Worm (Caenorhabditis elegans): Measurements from ENCODE around the gene pho-1.

pho-1 gene

DNA sequence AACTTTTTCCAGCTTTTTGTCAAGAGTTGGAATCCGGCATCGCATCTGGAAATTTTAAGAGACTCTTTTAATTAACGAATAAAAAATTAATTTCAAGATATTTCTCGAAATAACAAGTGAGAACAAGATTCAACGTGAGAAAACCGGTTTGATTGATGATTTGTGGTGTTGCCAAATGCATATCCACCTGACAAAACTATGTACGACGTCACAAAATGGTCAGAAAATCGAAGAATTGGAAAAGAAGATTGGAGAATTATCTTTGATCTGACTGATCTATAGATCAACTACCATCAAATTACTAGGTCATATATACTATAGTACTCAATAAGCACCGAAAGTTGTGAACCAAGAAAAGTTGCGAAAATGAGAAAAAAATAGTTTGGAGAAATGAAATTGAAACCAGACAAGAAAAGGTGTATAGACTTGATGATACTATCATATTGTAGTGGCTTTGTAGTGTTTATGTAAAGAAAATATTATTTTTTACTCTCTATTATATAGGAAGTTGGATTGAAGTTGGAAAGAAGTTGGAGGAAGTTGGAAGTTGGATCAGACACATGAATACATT lies 11.2 kb upstream of the pho-1 start, which contains the start of gene ptr-6:
Gene ptr-6 (minus strand): TSS at position 47 of the 571 bp plus-strand sequence.
- TF ChIP-seq nhr-28 (tag; optimal IDR thresholded peaks at IDR 0.05) (no peak), jun-1 (tag; optimal IDR thresholded peaks at IDR 0.05) (no peak), unc-39 (tag; optimal IDR thresholded peaks at IDR 0.05) (no peak), fkh-10 (GFP tag; optimal IDR thresholded peaks at IDR 0.05) (no peak), elt-3 (tag; optimal IDR thresholded peaks at IDR 0.05) (no peak), nhr-23 (tag; optimal IDR thresholded peaks at IDR 0.05) (peak; percentile 28), ztf-11 (tag; optimal IDR thresholded peaks at IDR 0.05) (no peak), ceh-9 (tag; optimal IDR thresholded peaks at IDR 0.05) (no peak), nhr-11 (tag; optimal IDR thresholded peaks at IDR 0.05) (no peak), nhr-25 (tag; optimal IDR thresholded peaks at IDR 0.05) (peak; percentile 37), pha-4 (tag; optimal IDR thresholded peaks at IDR 0.05) (no peak), unc-62 (GFP tag; optimal IDR thresholded peaks at IDR 0.05) (no peak), sea-2 (GFP tag; optimal IDR thresholded peaks at IDR 0.05) (no peak)

DNA sequence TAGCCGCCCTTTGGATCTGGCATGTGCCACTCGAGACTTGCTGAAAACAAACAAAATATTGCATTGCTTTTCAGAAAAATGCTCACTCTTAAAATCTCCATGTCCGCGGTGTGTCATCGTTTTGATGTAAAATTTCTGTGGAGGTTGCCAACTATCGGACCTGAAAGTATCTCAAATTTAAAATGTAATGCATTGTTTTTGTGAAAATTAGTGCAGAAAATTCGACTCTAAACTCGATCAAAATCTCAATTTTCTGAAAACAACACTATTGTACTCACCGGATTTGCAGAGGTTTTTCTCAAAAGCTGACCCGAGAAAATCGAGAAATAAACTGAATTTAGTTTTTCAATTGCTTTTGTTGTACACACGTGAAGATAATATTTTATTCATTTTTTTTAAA lies 5.9 kb upstream of the pho-1 start, which contains the start of gene T16D1.1:
Gene T16D1.1 (minus strand): TSS at position 101 of the 400 bp plus-strand sequence.
- no peak for TF ChIP-seq nhr-12 (tag; optimal IDR thresholded peaks at IDR 0.05)
- no peak for TF ChIP-seq nhr-43 (tag; optimal IDR thresholded peaks at IDR 0.05; ENCODE audit: poor library complexity, severe bottlenecking)
- no peak for TF ChIP-seq R02D3.7 (tag; optimal IDR thresholded peaks at IDR 0.05)
- TF ChIP-seq elt-1 (tag; optimal IDR thresholded peaks at IDR 0.05): no peak

DNA sequence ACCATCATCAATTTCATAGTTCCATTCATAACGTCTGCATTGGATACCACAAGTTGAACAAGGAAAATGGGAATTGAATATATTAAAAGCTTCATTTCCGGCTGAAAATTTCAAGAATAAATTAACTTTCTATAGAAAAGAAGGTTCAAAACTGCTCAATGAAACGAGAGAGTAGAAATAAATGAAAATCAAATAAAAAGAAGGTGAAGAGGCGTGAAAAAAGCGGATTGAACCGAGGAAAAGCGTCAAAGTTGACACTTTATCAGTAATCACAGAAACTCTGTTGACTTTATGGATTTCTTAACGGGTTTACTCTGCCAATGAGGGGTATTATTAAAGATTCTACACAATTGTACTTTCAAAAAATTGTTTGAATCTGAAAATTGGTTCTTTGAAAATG lies 2.7 kb upstream of the pho-1 start, which contains the start of gene pho-4:
Gene pho-4 (minus strand): TSS at position 101 of the 400 bp plus-strand sequence.
- TF ChIP-seq fkh-10 (GFP tag; optimal IDR thresholded peaks at IDR 0.05) (no peak), lin-39 (tag; optimal IDR thresholded peaks at IDR 0.05) (no peak), nhr-43 (tag; optimal IDR thresholded peaks at IDR 0.05; ENCODE audit: poor library complexity, severe bottlenecking) (no peak), elt-3 (tag; optimal IDR thresholded peaks at IDR 0.05) (no peak), ztf-11 (tag; optimal IDR thresholded peaks at IDR 0.05) (no peak), nhr-28 (tag; optimal IDR thresholded peaks at IDR 0.05) (no peak), sea-2 (GFP tag; optimal IDR thresholded peaks at IDR 0.05) (no peak), pqm-1 (tag; optimal IDR thresholded peaks at IDR 0.05) (no peak), R02D3.7 (tag; optimal IDR thresholded peaks at IDR 0.05) (no peak), aly-2 (tag; optimal IDR thresholded peaks at IDR 0.05) (no peak), pha-4 (tag; optimal IDR thresholded peaks at IDR 0.05) (no peak), mml-1 (tag; optimal IDR thresholded peaks at IDR 0.05) (no peak)

DNA sequence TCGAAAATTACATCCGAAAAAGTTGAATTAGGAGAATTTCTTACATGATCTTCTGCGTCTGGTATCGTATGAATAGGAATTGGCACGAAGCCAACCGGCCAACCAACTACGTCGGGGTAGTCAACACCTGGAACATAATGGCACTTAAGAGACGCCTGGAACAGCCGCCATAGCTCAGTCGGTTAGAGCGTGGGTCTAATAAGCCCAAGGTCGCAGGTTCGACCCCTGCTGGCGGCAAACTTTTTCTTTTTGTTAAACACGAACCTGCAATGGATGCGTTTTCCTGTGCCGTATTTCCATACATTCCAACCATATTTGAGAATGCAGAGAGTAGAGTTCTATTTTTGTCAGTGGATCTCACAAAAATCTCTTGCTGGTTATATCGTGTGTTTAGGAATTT lies 2.1 kb upstream of the pho-1 start:
- TF ChIP-seq nfya-1 (tag; optimal IDR thresholded peaks at IDR 0.05; ENCODE audit: insufficient read depth) (peak; percentile 3), pqm-1 (tag; optimal IDR thresholded peaks at IDR 0.05) (peak; percentile 26), lsy-12 (tag; optimal IDR thresholded peaks at IDR 0.05) (peak; percentile 4), nhr-67 (tag; optimal IDR thresholded peaks at IDR 0.05) (no peak), zag-1 (tag; optimal IDR thresholded peaks at IDR 0.05) (no peak), elt-2 (tag; optimal IDR thresholded peaks at IDR 0.05) (peak; percentile 57)

DNA sequence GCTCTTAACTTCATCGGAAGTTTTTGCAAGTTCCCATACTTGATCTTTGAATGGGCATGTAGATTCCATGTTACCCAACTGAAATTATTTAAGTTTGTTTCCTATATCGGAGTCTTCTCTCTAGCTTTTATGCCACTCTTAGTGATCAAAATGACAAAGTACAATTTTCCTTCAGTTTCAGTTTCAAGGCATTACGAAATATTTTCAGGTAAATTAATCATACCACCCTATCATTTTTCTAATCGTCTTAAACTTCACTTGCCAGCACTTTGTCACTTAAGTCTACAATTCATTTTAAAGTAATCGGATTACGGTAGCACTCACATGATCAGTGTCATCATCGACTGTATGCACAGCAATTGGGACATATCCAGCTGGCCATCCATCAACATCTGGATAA lies 918 bp downstream of the pho-1 start:
- TF ChIP-seq pqm-1 (tag; optimal IDR thresholded peaks at IDR 0.05) (peak; percentile 57), elt-2 (tag; optimal IDR thresholded peaks at IDR 0.05) (peak; percentile 84), eor-1 (tag; optimal IDR thresholded peaks at IDR 0.05) (no peak)

DNA sequence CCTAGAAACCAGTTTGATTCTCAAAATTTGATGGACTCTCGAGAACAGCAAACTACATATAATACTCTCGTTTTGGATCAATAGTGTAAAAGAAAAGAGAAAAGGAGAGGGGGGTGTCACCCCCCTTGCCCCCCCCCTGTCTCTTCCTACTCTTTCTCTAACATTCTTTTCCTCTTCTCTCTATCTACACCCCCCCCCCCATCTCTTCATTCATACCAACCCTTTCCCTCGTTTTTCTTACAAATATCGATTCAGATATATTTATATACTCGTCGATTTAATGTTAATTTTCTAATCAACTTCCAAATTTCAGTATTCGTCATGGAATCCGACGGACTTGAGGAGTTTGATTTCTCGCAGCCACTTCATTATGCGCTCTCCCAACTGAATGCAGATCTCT lies 4.5 kb downstream of the pho-1 start, which contains the start of gene EGAP2.1:
Gene EGAP2.1 (plus strand): TSS at position 301 of the 400 bp plus-strand sequence.
- TF ChIP-seq ceh-28 (tag; optimal IDR thresholded peaks at IDR 0.05): no peak

DNA sequence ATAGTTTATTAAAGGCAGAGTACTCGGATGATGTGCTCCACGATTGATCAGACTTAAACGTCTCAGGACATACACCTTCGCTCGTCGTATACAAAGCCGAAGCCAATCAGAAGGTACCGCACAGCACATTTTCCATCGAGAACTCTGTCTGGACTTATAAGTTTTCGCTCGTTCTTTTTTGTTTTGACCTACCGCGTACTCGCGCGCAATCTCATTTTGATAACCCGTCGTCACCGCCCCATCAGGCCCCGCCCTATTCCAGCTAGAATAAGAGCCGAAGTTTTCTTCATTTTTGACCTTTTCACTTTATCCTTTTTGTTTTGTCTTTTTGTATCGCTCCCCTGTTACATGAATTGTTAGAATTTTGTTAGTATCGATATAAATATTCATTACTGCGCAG lies 6.0 kb downstream of the pho-1 start, which contains the start of gene EGAP2.2:
Gene EGAP2.2 (plus strand): TSS at position 301 of the 400 bp plus-strand sequence.
- TF ChIP-seq elt-3 (tag; optimal IDR thresholded peaks at IDR 0.05) (no peak), nhr-77 (tag; optimal IDR thresholded peaks at IDR 0.05) (no peak)

All from whole organism, L3 larva.